Fruit fly (Drosophila melanogaster): ENCODE measurements around the gene spir.
A peak's percentile ranks its signal among the peaks of the same experiment; 100 is the strongest.

Gene spir

DNA sequence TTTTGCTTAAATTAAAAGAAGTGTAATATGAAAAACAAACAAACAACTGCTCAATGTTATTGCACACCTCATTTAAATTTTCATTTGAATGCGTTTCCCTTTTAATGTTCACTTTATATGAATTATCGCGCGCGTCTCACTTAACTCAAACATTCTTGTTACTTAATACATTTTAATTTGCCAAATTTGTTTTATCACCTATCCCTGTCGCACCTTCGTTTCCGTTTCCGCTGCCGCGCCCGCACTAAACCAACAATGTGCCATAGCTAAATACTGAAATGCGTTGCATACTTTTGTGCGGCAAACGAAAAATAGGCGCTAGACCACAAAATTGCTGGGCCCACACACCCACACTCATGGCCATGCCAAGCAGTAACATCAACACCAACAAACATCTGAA is 23.8 kb upstream of the spir start (continued):
- peak; percentile 76 for TF ChIP-seq lab (GFP tag; optimal IDR thresholded peaks at IDR 0.05)
- no peak for TF ChIP-seq jigr1 (GFP tag; IDR thresholded peaks at IDR 0.05)
- peak; percentile 56 for TF ChIP-seq crol (GFP tag; IDR thresholded peaks at IDR 0.05)
- TF ChIP-seq CG12071 (GFP tag; optimal IDR thresholded peaks at IDR 0.05), result peak; percentile 81
- TF ChIP-seq CG17328 (GFP tag; IDR thresholded peaks at IDR 0.05), result peak; percentile 85
- no peak for TF ChIP-seq sna (GFP tag; IDR thresholded peaks at IDR 0.05; ENCODE audit: partially characterized antibody)
- no peak for TF ChIP-seq Eip74EF (GFP tag; optimal IDR thresholded peaks at IDR 0.05)
- TF ChIP-seq otp (GFP tag; IDR thresholded peaks at IDR 0.05), result peak; percentile 78; the same call in 2 of the 3 replicates
- no peak for TF ChIP-seq sug (tag; optimal IDR thresholded peaks at IDR 0.05)
- TF ChIP-seq gsb-n (tag; optimal IDR thresholded peaks at IDR 0.05), result peak; percentile 64
- no peak for TF ChIP-seq cato (GFP tag; optimal IDR thresholded peaks at IDR 0.05; ENCODE audit: borderline replicate concordance)
- TF ChIP-seq ci (GFP tag; IDR thresholded peaks at IDR 0.05), result peak; percentile 91
- peak; percentile 53 for TF ChIP-seq Fer2 (tag; optimal IDR thresholded peaks at IDR 0.05)
- no peak for TF ChIP-seq chinmo (GFP tag; IDR thresholded peaks at IDR 0.05; ENCODE audit: partially characterized antibody)
- TF ChIP-seq CG6689 (GFP tag; IDR thresholded peaks at IDR 0.05), result peak; percentile 20; the same call in 1 of the 2 replicates
- no peak for TF ChIP-seq CG12942 (GFP tag; optimal IDR thresholded peaks at IDR 0.05)
- no peak for TF ChIP-seq crc (GFP tag; optimal IDR thresholded peaks at IDR 0.05)
- TF ChIP-seq bigmax (GFP tag; optimal IDR thresholded peaks at IDR 0.05), result no peak
- no peak for TF ChIP-seq gro (GFP tag; optimal IDR thresholded peaks at IDR 0.05)
- TF ChIP-seq tin (GFP tag; optimal IDR thresholded peaks at IDR 0.05), result no peak
- peak; percentile 30 for TF ChIP-seq CG12236 (GFP tag; optimal IDR thresholded peaks at IDR 0.05)
- no peak for TF ChIP-seq Med (GFP tag)
- no peak for TF ChIP-seq CG14014 (GFP tag; IDR thresholded peaks at IDR 0.05)
- no peak; the same call in 2 of the 3 replicates for TF ChIP-seq B-H1 (GFP tag; IDR thresholded peaks at IDR 0.05)
- no peak for TF ChIP-seq CG10959 (GFP tag; IDR thresholded peaks at IDR 0.05)
- peak; percentile 38 for TF ChIP-seq Six4 (GFP tag; optimal IDR thresholded peaks at IDR 0.05)
- TF ChIP-seq Doc3 (GFP tag; IDR thresholded peaks at IDR 0.05; ENCODE audit: partially characterized antibody), result no peak
- TF ChIP-seq E2f1 (GFP tag; IDR thresholded peaks at IDR 0.05), result no peak
- TF ChIP-seq Nf-YA (GFP tag; IDR thresholded peaks at IDR 0.05), result peak; percentile 54; the same call in 1 of the 2 replicates
- TF ChIP-seq Oli (tag; optimal IDR thresholded peaks at IDR 0.05), result peak; percentile 45
- no peak for TF ChIP-seq wor (GFP tag; IDR thresholded peaks at IDR 0.05)
- TF ChIP-seq jumu (GFP tag; optimal IDR thresholded peaks at IDR 0.05), result no peak
- no peak for TF ChIP-seq CG13894 (tag; optimal IDR thresholded peaks at IDR 0.05)
- TF ChIP-seq amos (GFP tag; IDR thresholded peaks at IDR 0.05; ENCODE audit: partially characterized antibody), result no peak
- no peak for TF ChIP-seq CG9932 (GFP tag; IDR thresholded peaks at IDR 0.05)
- TF ChIP-seq Dek (tag; optimal IDR thresholded peaks at IDR 0.05), result no peak
- no peak for TF ChIP-seq CG3163 (GFP tag; optimal IDR thresholded peaks at IDR 0.05)
- TF ChIP-seq CG2875 (GFP tag; optimal IDR thresholded peaks at IDR 0.05), result peak; percentile 81
- peak; percentile 16 for TF ChIP-seq mam (GFP tag; optimal IDR thresholded peaks at IDR 0.05)
- TF ChIP-seq bbx (GFP tag; IDR thresholded peaks at IDR 0.05; ENCODE audit: partially characterized antibody), result no peak
- peak; percentile 79 for TF ChIP-seq CG33557 (GFP tag; optimal IDR thresholded peaks at IDR 0.05)
- peak; percentile 78 for TF ChIP-seq CG11723 (GFP tag; optimal IDR thresholded peaks at IDR 0.05)
- TF ChIP-seq CG10321 (GFP tag; IDR thresholded peaks at IDR 0.05), result peak; percentile 63
- TF ChIP-seq CG17359 (tag; optimal IDR thresholded peaks at IDR 0.05), result peak; percentile 45
- no peak for TF ChIP-seq Myb (GFP tag; optimal IDR thresholded peaks at IDR 0.05)
- TF ChIP-seq CG8089 (GFP tag; optimal IDR thresholded peaks at IDR 0.05), result peak; percentile 63
- no peak for TF ChIP-seq ind (GFP tag; optimal IDR thresholded peaks at IDR 0.05)
- TF ChIP-seq trh (GFP tag; optimal IDR thresholded peaks at IDR 0.05), result no peak
- peak; percentile 47 for TF ChIP-seq CG5953 (GFP tag; IDR thresholded peaks at IDR 0.05)
- peak; percentile 70 for TF ChIP-seq zen (tag; optimal IDR thresholded peaks at IDR 0.05)
- peak in 1 of 2 experiments; percentile 73 for TF ChIP-seq eve (GFP tag; optimal IDR thresholded peaks at IDR 0.05)

All from whole organism, embryonic.